Fruit fly (Drosophila melanogaster) whole organism, adult: ENCODE results near the gene Usp14.
A peak's percentile ranks its signal among the peaks of the same experiment; 100 is the strongest.

ENCODE experiments used
- CG14711 ChIP-seq: fragments of 200-800 bp; sonication (Bioruptor generic); optimal IDR thresholded peaks from 2 replicates; lab custom pipeline; 2018; ENCODE audit warnings: missing biosample characterization, mild to moderate bottlenecking, missing genetic modification characterization, moderate library complexity
- CG5204 ChIP-seq: fragments of 200-800 bp; sonication (Bioruptor generic); optimal IDR thresholded peaks from 2 replicates; lab custom pipeline; 2016; ENCODE audit warnings: missing biosample characterization, missing genetic modification characterization
- kay ChIP-seq: fragments of 200-800 bp; sonication (Bioruptor generic); peaks from one replicate; lab custom pipeline; 2016; ENCODE audit warnings: missing biosample characterization, missing genetic modification characterization, borderline replicate concordance

DNA sequence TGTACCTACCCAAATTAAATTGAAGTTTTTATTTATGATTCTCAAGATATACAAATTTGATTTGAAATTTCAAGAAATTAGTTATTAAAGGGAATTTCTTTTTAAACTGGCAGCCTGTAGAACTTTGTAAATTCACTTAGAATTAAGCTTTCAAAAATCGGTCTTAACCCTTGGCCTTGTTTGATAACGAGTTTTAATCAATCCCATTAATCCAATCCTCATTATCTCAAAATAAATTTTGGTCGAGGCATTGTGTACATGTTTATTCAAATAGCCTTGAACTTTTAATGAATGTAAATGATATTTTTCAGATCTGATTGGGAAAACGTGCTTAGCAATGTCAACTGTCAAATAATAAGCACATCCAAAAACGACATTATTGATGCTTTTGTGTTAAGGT lies 25.6 kb upstream of the Usp14 start:
- TF ChIP-seq CG14711 (tag; lab: Kevin White, UChicago) (no peak), kay (GFP tag; lab: Kevin White, UChicago) (peak; percentile 72), CG5204 (no peak)
